Fruit fly (Drosophila melanogaster) whole organism: Measurements from ENCODE around the gene bsh.

Experiments
- CG8478 ChIP-seq: fragments of >200 bp; optimal IDR thresholded peaks from 2 replicates; lab custom pipeline; 2018; ENCODE audit warnings: inconsistent platforms
- Dll ChIP-seq: fragments of >200 bp; optimal IDR thresholded peaks from 2 replicates; lab custom pipeline; 2017
- EcR ChIP-seq, 2 experiments: fragments of >200 bp; optimal IDR thresholded peaks; 2 replicates each; lab custom pipeline; 2017; ENCODE audit warnings: missing biosample characterization in 2 of 2, missing genetic modification characterization in 2 of 2, missing genetic modification reagents in 2 of 2
- pan ChIP-seq: fragments of >200 bp; optimal IDR thresholded peaks from 2 replicates; lab custom pipeline; 2017
- psq ChIP-seq: fragments of >200 bp; optimal IDR thresholded peaks from 2 replicates; lab custom pipeline; 2017
- usp ChIP-seq: fragments of >200 bp; optimal IDR thresholded peaks from 2 replicates; lab custom pipeline; 2017; ENCODE audit warnings: missing biosample characterization, missing genetic modification characterization, mixed read lengths

DNA sequence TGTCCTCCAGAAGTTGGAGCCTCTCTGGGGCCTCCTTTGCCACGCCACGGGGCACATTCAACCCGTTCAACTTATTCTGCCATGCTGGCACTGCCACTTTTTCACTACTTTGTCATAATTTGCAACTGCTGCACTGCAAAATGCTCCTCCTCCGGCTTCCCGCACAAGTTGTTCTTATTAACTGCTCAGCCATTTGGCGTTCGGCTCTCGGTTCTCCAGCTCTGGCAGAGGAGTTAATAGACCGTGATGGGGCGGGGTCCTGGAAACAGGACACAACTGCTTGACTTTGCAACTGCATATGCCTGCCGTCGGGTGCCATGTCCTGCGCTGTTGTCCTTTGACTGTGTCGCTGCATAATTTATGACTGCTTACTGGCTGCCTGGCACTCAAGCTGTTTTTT, 36.1 kb upstream of the bsh start:
- TF ChIP-seq usp (GFP tag; lab: Kevin White, UChicago) (no peak), pan (lab: Kevin White, UChicago) (no peak), Dll (lab: Kevin White, UChicago) (no peak), psq (no peak), CG8478 (lab: Kevin White, UChicago) (no peak), EcR (GFP tag; optimal IDR thresholded peaks at IDR 0.05; lab: Kevin White, UChicago) (no peak)
